Worm (Caenorhabditis elegans) whole organism, L1 larva: ENCODE measurements around the gene unc-79.

Experiments used
- C04F5.9 ChIP-seq: sonication (generic microtip); optimal IDR thresholded peaks from 2 replicates; lab custom pipeline; 2016; ENCODE audit warnings: missing genetic modification characterization, missing compliant biosample characterization
- C16A3.4 ChIP-seq: fragments of 150-350 bp; optimal IDR thresholded peaks from 2 replicates; lab custom pipeline; 2014; ENCODE audit warnings: missing biosample characterization, missing genetic modification characterization
- F16B12.6 ChIP-seq: fragments of 150-350 bp; optimal IDR thresholded peaks from 2 replicates; lab custom pipeline; 2014; ENCODE audit warnings: missing biosample characterization, missing genetic modification characterization
- aha-1 ChIP-seq: fragments of 150-350 bp; optimal IDR thresholded peaks from 2 replicates; lab custom pipeline; 2014; ENCODE audit warnings: missing biosample characterization, missing genetic modification characterization
- alr-1 ChIP-seq: fragments of 200-800 bp; sonication (Bioruptor generic); optimal IDR thresholded peaks from 2 replicates; lab custom pipeline; 2018; ENCODE audit warnings: borderline replicate concordance, mild to moderate bottlenecking, missing genetic modification characterization, missing compliant biosample characterization
- aly-2 ChIP-seq: fragments of 150-350 bp; optimal IDR thresholded peaks from 2 replicates; lab custom pipeline; 2014; ENCODE audit warnings: missing biosample characterization, missing genetic modification characterization
- ceh-8 ChIP-seq: fragments of 200-800 bp; sonication (Bioruptor generic); optimal IDR thresholded peaks from 2 replicates; lab custom pipeline; 2018; ENCODE audit warnings: mild to moderate bottlenecking, missing genetic modification characterization, moderate library complexity, missing compliant biosample characterization
- ceh-82 ChIP-seq, 3 experiments: fragments of 150-350 bp in 1 of 3; sonication (generic microtip) in 2 of 3; optimal IDR thresholded peaks; 2 replicates each; lab custom pipeline; 2014 to 2017; ENCODE audit warnings: missing biosample characterization in 3 of 3, missing genetic modification characterization in 3 of 3
- ceh-88 ChIP-seq: fragments of 200-800 bp; sonication (Bioruptor generic); IDR thresholded peaks from 2 replicates; pipeline ENCODE4 v1.3.6; 2022; ENCODE audit warnings: missing genetic modification characterization, missing compliant biosample characterization
- ceh-90 ChIP-seq: sonication (generic microtip); optimal IDR thresholded peaks from 2 replicates; lab custom pipeline; 2016; ENCODE audit warnings: missing genetic modification characterization, missing compliant biosample characterization
- dsc-1 ChIP-seq: sonication (generic microtip); optimal IDR thresholded peaks from 2 replicates; lab custom pipeline; 2016; ENCODE audit warnings: mild to moderate bottlenecking, missing genetic modification characterization, missing compliant biosample characterization
- efl-1 ChIP-seq, 4 experiments: fragments of 150-350 bp; optimal IDR thresholded peaks in 3 of 4; peaks in 1 of 4; 1 replicate in 1 of 4; 2 replicates in 3 of 4; lab custom pipeline; 2014; ENCODE audit warnings: missing biosample characterization in 2 of 4, missing genetic modification characterization in 2 of 4, missing genetic modification reagents in 2 of 4
- efl-3 ChIP-seq: fragments of 200-800 bp; sonication (Bioruptor generic); optimal IDR thresholded peaks from 2 replicates; lab custom pipeline; 2018; ENCODE audit warnings: mild to moderate bottlenecking, missing genetic modification characterization, missing compliant biosample characterization
- egl-13 ChIP-seq: sonication (generic microtip); optimal IDR thresholded peaks from 2 replicates; lab custom pipeline; 2016; ENCODE audit warnings: missing genotype, missing genetic modification reagents, missing genetic modification characterization, missing compliant biosample characterization
- egl-27 ChIP-seq, 2 experiments: fragments of 150-350 bp in 1 of 2; sonication (generic microtip); optimal IDR thresholded peaks; 3 replicates each; lab custom pipeline; 2017 to 2018; ENCODE audit warnings: missing biosample characterization in 2 of 2, missing genetic modification characterization in 2 of 2, missing genetic modification reagents in 2 of 2
- elt-2 ChIP-seq: sonication (generic microtip); optimal IDR thresholded peaks from 2 replicates; lab custom pipeline; 2016; ENCODE audit warnings: missing genetic modification characterization, mild to moderate bottlenecking, inconsistent platforms, missing compliant biosample characterization, missing genetic modification reagents
- hlh-17 ChIP-seq: fragments of 200-800 bp; sonication (Bioruptor generic); optimal IDR thresholded peaks from 2 replicates; lab custom pipeline; 2018; ENCODE audit warnings: missing genetic modification characterization, mild to moderate bottlenecking, missing compliant biosample characterization, moderate library complexity, borderline replicate concordance
- hpl-2 ChIP-seq: fragments of 150-350 bp; optimal IDR thresholded peaks from 2 replicates; lab custom pipeline; 2014; ENCODE audit warnings: missing biosample characterization, missing genetic modification reagents, missing genetic modification characterization
- jun-1 ChIP-seq: fragments of 150-350 bp; optimal IDR thresholded peaks from 2 replicates; lab custom pipeline; 2014; ENCODE audit warnings: missing biosample characterization, missing genetic modification reagents, missing genetic modification characterization
- lin-14 ChIP-seq: fragments of 200-800 bp; sonication (Bioruptor generic); optimal IDR thresholded peaks from 2 replicates; lab custom pipeline; 2018; ENCODE audit warnings: mild to moderate bottlenecking, missing genetic modification characterization, moderate library complexity, missing compliant biosample characterization
- lin-15B ChIP-seq: fragments of 150-350 bp; sonication (generic microtip); optimal IDR thresholded peaks from 3 replicates; lab custom pipeline; 2014; ENCODE audit warnings: missing biosample characterization, missing genetic modification characterization
- mab-9 ChIP-seq: fragments of 200-800 bp; sonication (Bioruptor generic); IDR thresholded peaks from 2 replicates; pipeline ENCODE4 v1.3.6; 2022; ENCODE audit warnings: missing genetic modification reagents, missing genetic modification characterization, missing compliant biosample characterization
- mdl-1 ChIP-seq, 2 experiments: fragments of 150-350 bp; optimal IDR thresholded peaks; 2 replicates each; lab custom pipeline; 2014 to 2017; ENCODE audit warnings: missing biosample characterization in 2 of 2, missing genetic modification characterization in 2 of 2, inconsistent platforms in 1 of 2
- mep-1 ChIP-seq: fragments of 150-350 bp; optimal IDR thresholded peaks from 2 replicates; lab custom pipeline; 2014; ENCODE audit warnings: missing biosample characterization, missing genetic modification characterization
- nhr-19 ChIP-seq: fragments of 200-800 bp; sonication (Bioruptor generic); conservative IDR thresholded peaks from 2 replicates; pipeline ENCODE4 v1.3.6; 2022; ENCODE audit warnings: missing genetic modification characterization, missing compliant biosample characterization
- nhr-237 ChIP-seq: fragments of 150-350 bp; optimal IDR thresholded peaks from 2 replicates; lab custom pipeline; 2014; ENCODE audit warnings: missing biosample characterization, missing genetic modification characterization
- nhr-47 ChIP-seq: sonication (generic microtip); optimal IDR thresholded peaks from 2 replicates; lab custom pipeline; 2016; ENCODE audit warnings: mild to moderate bottlenecking, missing genetic modification characterization, moderate library complexity, missing compliant biosample characterization
- nhr-71 ChIP-seq: sonication (generic microtip); optimal IDR thresholded peaks from 2 replicates; lab custom pipeline; 2016; ENCODE audit warnings: mild to moderate bottlenecking, missing genetic modification characterization, moderate library complexity, missing compliant biosample characterization
- nhr-77 ChIP-seq: fragments of 150-350 bp; optimal IDR thresholded peaks from 2 replicates; lab custom pipeline; 2014; ENCODE audit warnings: missing biosample characterization, missing genetic modification characterization
- nhr-84 ChIP-seq: sonication (generic microtip); optimal IDR thresholded peaks from 2 replicates; lab custom pipeline; 2017; ENCODE audit warnings: missing biosample characterization, missing genetic modification characterization
- nhr-90 ChIP-seq: sonication (generic microtip); optimal IDR thresholded peaks from 2 replicates; lab custom pipeline; 2016; ENCODE audit warnings: mild to moderate bottlenecking, missing genetic modification characterization, missing compliant biosample characterization; ENCODE audit not compliant: poor library complexity
- pag-3 ChIP-seq: sonication (generic microtip); optimal IDR thresholded peaks from 2 replicates; lab custom pipeline; 2017; ENCODE audit warnings: missing genetic modification characterization, mild to moderate bottlenecking, missing compliant biosample characterization, antibody characterized with exemption, borderline replicate concordance; ENCODE audit not compliant: insufficient read depth
- pax-3 ChIP-seq: fragments of 200-800 bp; sonication (Bioruptor generic); optimal IDR thresholded peaks from 2 replicates; lab custom pipeline; 2018; ENCODE audit warnings: mild to moderate bottlenecking, missing genetic modification characterization, moderate library complexity, missing compliant biosample characterization
- skn-1 ChIP-seq: fragments of 150-350 bp; optimal IDR thresholded peaks from 2 replicates; lab custom pipeline; 2014; ENCODE audit warnings: missing biosample characterization, missing genetic modification characterization
- snpc-4 ChIP-seq: fragments of 150-350 bp; optimal IDR thresholded peaks from 2 replicates; lab custom pipeline; 2014; ENCODE audit warnings: missing biosample characterization, missing genetic modification characterization
- snu-23 ChIP-seq: sonication (generic microtip); optimal IDR thresholded peaks from 2 replicates; lab custom pipeline; 2016; ENCODE audit warnings: missing genetic modification characterization, missing compliant biosample characterization
- sox-4 ChIP-seq: sonication (generic microtip); optimal IDR thresholded peaks from 2 replicates; lab custom pipeline; 2016; ENCODE audit warnings: missing genetic modification characterization, missing compliant biosample characterization
- sup-37 ChIP-seq: fragments of 200-800 bp; sonication (Bioruptor generic); optimal IDR thresholded peaks from 2 replicates; lab custom pipeline; 2018; ENCODE audit warnings: mild to moderate bottlenecking, missing genetic modification characterization, missing compliant biosample characterization
- tbx-2 ChIP-seq: sonication (generic microtip); optimal IDR thresholded peaks from 2 replicates; lab custom pipeline; 2016; ENCODE audit warnings: missing genetic modification characterization, missing compliant biosample characterization
- unc-130 ChIP-seq: fragments of 150-350 bp; optimal IDR thresholded peaks from 2 replicates; lab custom pipeline; 2017; ENCODE audit warnings: missing biosample characterization, missing genetic modification characterization, inconsistent platforms
- unc-30 ChIP-seq: sonication (generic microtip); optimal IDR thresholded peaks from 2 replicates; lab custom pipeline; 2017; ENCODE audit warnings: missing biosample characterization, missing genetic modification characterization
- unc-86 ChIP-seq: sonication (generic microtip); optimal IDR thresholded peaks from 2 replicates; lab custom pipeline; 2016; ENCODE audit warnings: missing genetic modification characterization, missing compliant biosample characterization
- unc-98 ChIP-seq: fragments of 200-800 bp; sonication (Bioruptor generic); IDR thresholded peaks from 2 replicates; pipeline ENCODE4 v1.3.6; 2022; ENCODE audit warnings: missing genetic modification characterization, missing compliant biosample characterization
- vab-15 ChIP-seq: sonication (generic microtip); optimal IDR thresholded peaks from 2 replicates; lab custom pipeline; 2017; ENCODE audit warnings: missing genotype, mild to moderate bottlenecking, missing genetic modification characterization, missing compliant biosample characterization
- xbp-1 ChIP-seq: sonication (generic microtip); optimal IDR thresholded peaks from 2 replicates; lab custom pipeline; 2016; ENCODE audit warnings: missing genetic modification characterization, missing compliant biosample characterization
- zag-1 ChIP-seq: fragments of 150-350 bp; optimal IDR thresholded peaks from 2 replicates; lab custom pipeline; 2014; ENCODE audit warnings: missing biosample characterization, missing genetic modification characterization
- zip-4 ChIP-seq: fragments of 200-800 bp; sonication (Bioruptor generic); optimal IDR thresholded peaks from 2 replicates; lab custom pipeline; 2018; ENCODE audit warnings: mild to moderate bottlenecking, missing genetic modification characterization, moderate library complexity, missing compliant biosample characterization
- ztf-11 ChIP-seq, 2 experiments: sonication (generic microtip); optimal IDR thresholded peaks; 2 replicates each; lab custom pipeline; 2016 to 2017; ENCODE audit warnings: missing genetic modification characterization in 2 of 2, missing biosample characterization in 1 of 2, missing compliant biosample characterization in 1 of 2
- ztf-4 ChIP-seq: fragments of 150-350 bp; optimal IDR thresholded peaks from 2 replicates; lab custom pipeline; 2014; ENCODE audit warnings: missing biosample characterization, missing genetic modification characterization

Gene unc-79

ce11 chrIII:4057894-4058293 lies 8.5 kb upstream of the unc-79 start, which contains the start of gene rcq-5 (continued):
- no peak for TF ChIP-seq mab-9 (GFP tag; lab: Robert Waterston, UW)
- no peak for TF ChIP-seq sup-37 (GFP tag; lab: Kevin White, UChicago)
- no peak for TF ChIP-seq snpc-4 (tag; lab: Kevin White, UChicago)
- no peak for TF ChIP-seq lin-14 (GFP tag; lab: Kevin White, UChicago)
- TF ChIP-seq unc-30 (tag; lab: Kevin White, UChicago), result no peak
- TF ChIP-seq mdl-1 (tag; optimal IDR thresholded peaks at IDR 0.05; lab: Kevin White, UChicago), result no peak
- TF ChIP-seq aha-1 (tag; lab: Kevin White, UChicago), result no peak
- TF ChIP-seq nhr-84 (tag; lab: Kevin White, UChicago), result no peak
- no peak for TF ChIP-seq pag-3
- TF ChIP-seq ztf-11 (tag; optimal IDR thresholded peaks at IDR 0.05; lab: Kevin White, UChicago), result no peak
- no peak for TF ChIP-seq elt-2 (tag; lab: Kevin White, UChicago)
- no peak for TF ChIP-seq unc-86 (tag; lab: Kevin White, UChicago)
- TF ChIP-seq nhr-47 (tag; lab: Kevin White, UChicago), result peak; percentile 18
- no peak for TF ChIP-seq egl-27 (tag; optimal IDR thresholded peaks at IDR 0.05; lab: Kevin White, UChicago)
- peak; percentile 14 to 90 for TF ChIP-seq efl-1 (optimal IDR thresholded peaks at IDR 0.05; lab: Kevin White, UChicago)
- TF ChIP-seq efl-1 (GFP tag; optimal IDR thresholded peaks at IDR 0.05 in 1 of 2; lab: Kevin White, UChicago), result peak; percentile 89 to 99
- no peak for TF ChIP-seq vab-15 (tag; lab: Kevin White, UChicago)
- TF ChIP-seq hlh-17 (GFP tag; lab: Kevin White, UChicago), result no peak
- peak; percentile 16 for TF ChIP-seq xbp-1
- TF ChIP-seq tbx-2 (tag; lab: Kevin White, UChicago), result no peak
- TF ChIP-seq nhr-19 (GFP tag; lab: Robert Waterston, UW), result no peak
- no peak for TF ChIP-seq aly-2 (tag; lab: Kevin White, UChicago)
- TF ChIP-seq alr-1 (tag; lab: Kevin White, UChicago), result no peak
- no peak for TF ChIP-seq ceh-90 (tag; lab: Kevin White, UChicago)
- no peak for TF ChIP-seq pax-3 (tag; lab: Kevin White, UChicago)
- TF ChIP-seq nhr-71, result no peak
- TF ChIP-seq lin-15B, result peak; percentile 7
- no peak for TF ChIP-seq jun-1
- TF ChIP-seq snu-23, result no peak
- no peak for TF ChIP-seq ceh-8 (GFP tag; lab: Kevin White, UChicago)
- TF ChIP-seq mep-1 (tag; lab: Kevin White, UChicago), result peak; percentile 43
- TF ChIP-seq skn-1 (tag; lab: Kevin White, UChicago), result peak; percentile 50
- TF ChIP-seq zag-1 (tag; lab: Kevin White, UChicago), result no peak
- no peak for TF ChIP-seq nhr-90
- TF ChIP-seq ceh-88 (GFP tag; lab: Robert Waterston, UW), result no peak
- no peak for TF ChIP-seq unc-130 (tag; lab: Kevin White, UChicago)
- TF ChIP-seq unc-98, result no peak
- no peak for TF ChIP-seq F16B12.6 (tag; lab: Kevin White, UChicago)
- TF ChIP-seq C04F5.9, result no peak
- no peak for TF ChIP-seq egl-13 (tag; lab: Kevin White, UChicago)
- no peak for TF ChIP-seq sox-4
- TF ChIP-seq dsc-1, result no peak
- TF ChIP-seq C16A3.4 (tag; lab: Kevin White, UChicago), result peak; percentile 56
- no peak for TF ChIP-seq ceh-82 (tag; optimal IDR thresholded peaks at IDR 0.05; lab: Kevin White, UChicago)
- no peak for TF ChIP-seq nhr-77 (tag; lab: Kevin White, UChicago)
- TF ChIP-seq nhr-237 (tag; lab: Kevin White, UChicago), result no peak
- no peak for TF ChIP-seq hpl-2 (GFP tag; lab: Kevin White, UChicago)
- no peak for TF ChIP-seq zip-4
- TF ChIP-seq ztf-4 (tag; lab: Kevin White, UChicago), result no peak
- TF ChIP-seq efl-3 (GFP tag; lab: Kevin White, UChicago), result no peak
- TF ChIP-seq, all 84 proteins: peak for 10
